Worm (Caenorhabditis elegans): ENCODE data around the gene acl-3.

ce11 chrIV:11620909-11621308 lies 30.9 kb downstream of the acl-3 start, which contains the start of gene dsl-5:
- TF ChIP-seq ahr-1 (tag; optimal IDR thresholded peaks at IDR 0.05) = no peak
- no peak for TF ChIP-seq K02D7.2 (tag; optimal IDR thresholded peaks at IDR 0.05)
- no peak for TF ChIP-seq ama-1 (optimal IDR thresholded peaks at IDR 0.05)
- TF ChIP-seq hlh-13 (GFP tag; optimal IDR thresholded peaks at IDR 0.05) = no peak
- no peak for TF ChIP-seq nfya-1 (tag; optimal IDR thresholded peaks at IDR 0.05)
- TF ChIP-seq elt-2 (tag; optimal IDR thresholded peaks at IDR 0.05) = no peak
- TF ChIP-seq dmd-4 (tag; optimal IDR thresholded peaks at IDR 0.05; ENCODE audit: borderline replicate concordance) = no peak
- no peak for TF ChIP-seq elt-4 (tag; optimal IDR thresholded peaks at IDR 0.05)

Measured in whole organism, late embryonic.